Worm (Caenorhabditis elegans) whole organism, mixed stage, embryonic: ENCODE results near the gene srx-120.
"Not testable (repeated sequence)": the region's sequence is repeated elsewhere in the genome, so short reads cannot be mapped to it uniquely, and the experiment has no call there.

Experiments
- M03D4.4 ChIP-seq: sonication (generic microtip); optimal IDR thresholded peaks from 2 replicates; lab custom pipeline; 2017; ENCODE audit warnings: mild to moderate bottlenecking, missing genetic modification characterization, missing compliant biosample characterization
- bed-3 ChIP-seq: fragments of 200-800 bp; sonication (Bioruptor generic); optimal IDR thresholded peaks from 3 replicates; lab custom pipeline; 2018; ENCODE audit warnings: mild to moderate bottlenecking, missing genetic modification characterization, moderate library complexity, missing compliant biosample characterization
- ceh-39 ChIP-seq: fragments of 150-350 bp; optimal IDR thresholded peaks from 2 replicates; lab custom pipeline; 2014; ENCODE audit warnings: missing biosample characterization, missing genetic modification characterization
- ceh-43 ChIP-seq: fragments of 200-800 bp; sonication (Bioruptor generic); optimal IDR thresholded peaks from 2 replicates; lab custom pipeline; 2018; ENCODE audit warnings: mild to moderate bottlenecking, missing genetic modification characterization, moderate library complexity, missing compliant biosample characterization
- ceh-83 ChIP-seq: fragments of 200-800 bp; sonication (Bioruptor generic); optimal IDR thresholded peaks from 2 replicates; lab custom pipeline; 2018; ENCODE audit warnings: mild to moderate bottlenecking, missing genetic modification characterization, missing compliant biosample characterization
- ces-1 ChIP-seq: fragments of 150-350 bp; optimal IDR thresholded peaks from 2 replicates; lab custom pipeline; 2014; ENCODE audit warnings: missing biosample characterization, missing genetic modification reagents, missing genetic modification characterization
- cnd-1 ChIP-seq: fragments of 200-800 bp; sonication (Bioruptor generic); optimal IDR thresholded peaks from 2 replicates; lab custom pipeline; 2018; ENCODE audit warnings: mild to moderate bottlenecking, missing genetic modification characterization, missing compliant biosample characterization
- drap-1 ChIP-seq: fragments of 200-800 bp; sonication (Bioruptor generic); optimal IDR thresholded peaks from 3 replicates; lab custom pipeline; 2018; ENCODE audit warnings: mild to moderate bottlenecking, missing genetic modification characterization, missing compliant biosample characterization
- elt-1 ChIP-seq: sonication (generic microtip); optimal IDR thresholded peaks from 2 replicates; lab custom pipeline; 2017; ENCODE audit warnings: missing genetic modification characterization, mild to moderate bottlenecking, missing compliant biosample characterization, antibody characterized with exemption, moderate library complexity, borderline replicate concordance; ENCODE audit not compliant: insufficient read depth
- elt-3 ChIP-seq: fragments of 150-350 bp; optimal IDR thresholded peaks from 2 replicates; lab custom pipeline; 2014; ENCODE audit warnings: missing biosample characterization, missing genetic modification characterization
- flh-1 ChIP-seq: fragments of 200-800 bp; sonication (Bioruptor generic); optimal IDR thresholded peaks from 2 replicates; lab custom pipeline; 2018; ENCODE audit warnings: mild to moderate bottlenecking, missing genetic modification characterization, moderate library complexity, missing compliant biosample characterization
- ham-2 ChIP-seq: fragments of 200-800 bp; sonication (Bioruptor generic); optimal IDR thresholded peaks from 2 replicates; lab custom pipeline; 2018; ENCODE audit warnings: mild to moderate bottlenecking, missing genetic modification characterization, missing compliant biosample characterization
- lin-13 ChIP-seq: fragments of 150-350 bp; optimal IDR thresholded peaks from 2 replicates; lab custom pipeline; 2014; ENCODE audit warnings: missing biosample characterization, missing genetic modification characterization
- lin-32 ChIP-seq: fragments of 200-800 bp; sonication (Bioruptor generic); optimal IDR thresholded peaks from 2 replicates; lab custom pipeline; 2018; ENCODE audit warnings: mild to moderate bottlenecking, missing genetic modification characterization, missing compliant biosample characterization
- lsy-2 ChIP-seq: fragments of 150-350 bp; optimal IDR thresholded peaks from 2 replicates; lab custom pipeline; 2014; ENCODE audit warnings: missing biosample characterization, missing genetic modification characterization
- mab-5 ChIP-seq: fragments of 150-350 bp; optimal IDR thresholded peaks from 2 replicates; lab custom pipeline; 2014; ENCODE audit warnings: missing biosample characterization, missing genetic modification characterization
- mls-2 ChIP-seq: sonication (generic microtip); optimal IDR thresholded peaks from 2 replicates; lab custom pipeline; 2016; ENCODE audit warnings: mild to moderate bottlenecking, missing genetic modification characterization, moderate library complexity, missing compliant biosample characterization
- nhr-12 ChIP-seq: fragments of 150-350 bp; optimal IDR thresholded peaks from 2 replicates; lab custom pipeline; 2014; ENCODE audit warnings: missing biosample characterization, missing genetic modification characterization
- nhr-237 ChIP-seq: fragments of 150-350 bp; optimal IDR thresholded peaks from 2 replicates; lab custom pipeline; 2014; ENCODE audit warnings: missing biosample characterization, missing genetic modification characterization
- nhr-76 ChIP-seq: sonication (generic microtip); optimal IDR thresholded peaks from 2 replicates; lab custom pipeline; 2017; ENCODE audit warnings: missing biosample characterization, missing genetic modification characterization
- sem-2 ChIP-seq: fragments of 200-800 bp; sonication (Bioruptor generic); optimal IDR thresholded peaks from 2 replicates; lab custom pipeline; 2018; ENCODE audit warnings: mild to moderate bottlenecking, missing genetic modification characterization, missing compliant biosample characterization
- snpc-4 ChIP-seq: fragments of 150-350 bp; optimal IDR thresholded peaks from 2 replicates; lab custom pipeline; 2014; ENCODE audit warnings: missing biosample characterization, missing genetic modification characterization
- sptf-1 ChIP-seq: sonication (generic microtip); optimal IDR thresholded peaks from 2 replicates; lab custom pipeline; 2017; ENCODE audit warnings: mild to moderate bottlenecking, missing genetic modification characterization, moderate library complexity, missing compliant biosample characterization
- tbx-8 ChIP-seq: fragments of 200-800 bp; sonication (Bioruptor generic); optimal IDR thresholded peaks from 2 replicates; lab custom pipeline; 2018; ENCODE audit warnings: mild to moderate bottlenecking, missing genetic modification characterization, moderate library complexity, missing compliant biosample characterization
- unc-120 ChIP-seq: sonication (generic microtip); optimal IDR thresholded peaks from 2 replicates; lab custom pipeline; 2017; ENCODE audit warnings: missing genetic modification characterization, missing compliant biosample characterization; ENCODE audit not compliant: poor library complexity, severe bottlenecking
- unc-39 ChIP-seq: fragments of 150-350 bp; optimal IDR thresholded peaks from 2 replicates; lab custom pipeline; 2014; ENCODE audit warnings: missing biosample characterization, missing genetic modification characterization
- unc-62 ChIP-seq: fragments of 150-350 bp; optimal IDR thresholded peaks from 2 replicates; lab custom pipeline; 2014; ENCODE audit warnings: missing biosample characterization, missing genetic modification reagents, missing genetic modification characterization
- zip-8 ChIP-seq: fragments of 150-350 bp; optimal IDR thresholded peaks from 2 replicates; lab custom pipeline; 2014; ENCODE audit warnings: missing biosample characterization, missing genetic modification characterization
- ztf-11 ChIP-seq: fragments of 150-350 bp; optimal IDR thresholded peaks from 2 replicates; lab custom pipeline; 2014; ENCODE audit warnings: missing biosample characterization, missing genetic modification characterization

Gene srx-120

DNA sequence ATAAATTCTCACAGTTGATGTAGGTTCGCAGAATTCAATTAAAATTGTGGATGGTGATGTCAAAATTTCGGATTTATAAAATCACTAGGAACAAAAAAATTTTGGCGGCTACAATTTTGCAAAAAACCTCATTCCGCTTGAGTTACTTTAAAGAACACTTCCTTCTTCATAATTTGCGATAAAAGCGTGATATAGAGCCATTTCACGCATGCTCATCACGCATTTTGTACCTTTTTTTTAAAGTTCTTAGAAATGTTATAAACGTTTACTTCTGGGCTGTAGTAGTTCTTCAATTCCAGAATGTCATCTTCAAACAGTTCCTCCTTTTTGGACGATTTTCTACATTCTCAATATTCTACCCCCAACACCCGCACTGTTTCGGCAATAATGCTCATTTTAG lies 3.1 kb upstream of the srx-120 start, which contains the start of gene srx-119:
Gene srx-119, plus strand, starts transcription at position 301 of the 400 bp plus-strand sequence.
- no peak for TF ChIP-seq mab-5 (tag; lab: Kevin White, UChicago)
- no peak for TF ChIP-seq unc-120 (tag; lab: Kevin White, UChicago)
- no peak for TF ChIP-seq bed-3 (GFP tag; lab: Kevin White, UChicago)
- no peak for TF ChIP-seq ceh-83 (GFP tag; lab: Kevin White, UChicago)
- no peak for TF ChIP-seq mls-2 (tag; lab: Kevin White, UChicago)
- TF ChIP-seq lin-32 (GFP tag; lab: Kevin White, UChicago): no peak
- TF ChIP-seq cnd-1 (tag; lab: Kevin White, UChicago): no peak
- TF ChIP-seq elt-1 (tag; lab: Kevin White, UChicago): no peak
- TF ChIP-seq tbx-8: no peak
- TF ChIP-seq, all 35 proteins: peak for 0

DNA sequence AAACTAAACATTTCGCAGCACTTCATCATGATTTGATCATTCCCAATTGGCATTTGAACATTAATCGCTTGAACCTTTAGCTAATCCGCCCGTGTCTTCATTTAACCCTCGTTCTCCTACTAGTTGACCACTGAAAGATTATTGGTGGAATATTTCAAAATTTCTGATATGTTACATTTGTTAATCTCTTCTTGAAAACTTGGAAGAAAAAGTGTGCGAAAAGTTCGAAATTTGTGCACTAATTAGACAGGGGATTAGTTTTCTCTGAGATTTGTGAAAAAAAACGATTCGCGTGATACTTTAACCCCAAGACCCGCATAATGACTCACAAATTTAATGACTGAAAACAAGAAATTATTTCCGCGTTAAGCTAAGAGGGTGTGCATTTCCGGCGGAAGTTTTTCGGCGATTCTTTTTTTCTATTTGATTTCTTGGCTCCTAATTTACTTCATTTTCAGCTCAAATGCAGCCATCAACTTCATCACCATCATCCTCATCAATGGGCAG lies 4.3 kb downstream of the srx-120 start, which contains the start of gene nimk-1:
Gene nimk-1, plus strand, starts transcription at position 457 of the 507 bp plus-strand sequence.
- TF ChIP-seq ham-2 (GFP tag; lab: Kevin White, UChicago) (no peak), nhr-12 (tag; lab: Kevin White, UChicago) (no peak), sptf-1 (tag; lab: Kevin White, UChicago) (no peak), nhr-237 (tag; lab: Kevin White, UChicago) (no peak), unc-62 (GFP tag; lab: Kevin White, UChicago) (no peak), flh-1 (GFP tag; lab: Kevin White, UChicago) (no peak), M03D4.4 (tag; lab: Kevin White, UChicago) (no peak), elt-3 (no peak), tbx-8 (no peak), ceh-83 (GFP tag; lab: Kevin White, UChicago) (no peak), nhr-76 (tag; lab: Kevin White, UChicago) (no peak)

DNA sequence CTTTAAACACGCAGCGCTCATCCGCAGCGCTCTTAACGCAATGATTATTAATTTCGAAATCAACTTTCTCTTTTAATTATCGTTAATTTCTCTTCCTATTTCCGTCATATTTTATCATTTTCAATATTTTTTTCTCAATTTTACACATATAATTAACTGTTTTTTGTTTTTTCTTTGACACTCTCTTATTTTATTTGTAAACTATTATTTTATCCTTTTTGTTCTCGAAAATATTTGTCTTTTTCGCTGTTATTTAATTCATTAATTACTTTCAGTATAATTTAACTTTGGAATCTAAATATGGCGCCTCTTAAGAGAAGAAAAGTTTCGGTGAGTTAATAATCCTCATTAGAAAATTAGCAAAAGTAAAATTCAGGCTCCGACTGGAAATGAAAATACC lies 5.1 kb downstream of the srx-120 start, which contains the start of gene F49C5.3:
Gene F49C5.3, plus strand, starts transcription at position 301 of the 400 bp plus-strand sequence.
- not testable (repeated sequence) for TF ChIP-seq cnd-1 (tag; lab: Kevin White, UChicago); unc-120 (tag; lab: Kevin White, UChicago); unc-62 (GFP tag; lab: Kevin White, UChicago)

DNA sequence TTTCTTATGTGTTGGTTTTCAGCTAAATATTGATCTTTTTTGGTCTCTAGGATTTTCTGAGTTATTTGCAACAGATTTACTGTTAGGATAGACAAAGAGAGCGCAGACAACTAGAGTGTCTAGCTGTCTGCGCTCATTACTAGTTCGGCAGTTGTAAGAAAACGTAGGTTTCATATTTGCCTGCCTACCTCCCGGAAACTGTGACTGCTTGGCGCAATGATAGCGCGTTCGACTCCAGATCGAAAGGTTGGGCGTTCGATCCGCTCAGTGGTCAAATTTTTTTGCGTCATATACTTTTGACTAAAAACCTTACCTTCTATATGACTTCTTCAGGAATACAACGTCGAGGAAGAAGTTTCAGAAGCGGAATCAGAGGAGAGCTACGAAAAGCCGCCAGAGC lies 8.3 kb downstream of the srx-120 start:
- TF ChIP-seq cnd-1 (tag; lab: Kevin White, UChicago): no peak

DNA sequence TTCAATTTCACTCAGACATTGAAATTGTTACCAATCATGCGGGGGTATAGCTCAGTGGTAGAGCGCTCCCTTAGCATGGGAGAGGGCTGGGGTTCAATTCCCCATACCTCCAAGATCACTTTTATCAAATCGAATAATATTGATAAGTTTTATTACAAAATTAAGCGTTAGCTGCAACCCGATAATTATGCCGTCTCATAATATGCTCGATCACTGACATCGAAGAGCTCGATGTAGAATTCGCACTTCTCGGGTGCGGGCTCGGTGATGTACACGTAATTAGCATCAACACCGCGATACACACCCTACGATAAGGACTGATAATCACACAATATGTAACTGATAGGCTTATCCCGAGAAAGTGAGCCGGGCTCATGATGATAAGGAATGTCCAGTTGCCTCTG lies 11.5 kb downstream of the srx-120 start:
- TF ChIP-seq ceh-39 (tag; lab: Kevin White, UChicago): no peak
- no peak for TF ChIP-seq tbx-8
- no peak for TF ChIP-seq ces-1 (GFP tag; lab: Kevin White, UChicago)
- no peak for TF ChIP-seq unc-62 (GFP tag; lab: Kevin White, UChicago)
- no peak for TF ChIP-seq nhr-237 (tag; lab: Kevin White, UChicago)

DNA sequence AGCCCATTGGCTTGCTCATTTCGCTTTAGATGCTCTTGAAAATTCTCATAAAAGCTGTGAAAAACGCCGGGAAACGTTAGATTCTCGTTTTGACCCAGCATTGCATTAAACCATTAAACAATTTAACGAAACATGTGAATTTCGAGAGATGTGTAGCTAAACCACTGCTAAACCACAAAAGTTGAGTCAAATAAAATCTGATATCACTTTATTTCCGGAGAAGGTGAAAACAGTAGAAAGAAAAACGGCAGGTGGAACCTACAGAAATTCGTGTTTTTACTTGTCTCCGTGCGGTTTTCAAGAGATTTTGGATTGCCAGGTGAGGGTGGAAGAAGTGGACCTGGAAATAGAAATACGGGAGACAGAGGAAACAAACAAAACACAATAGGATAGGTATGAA lies 13.5 kb downstream of the srx-120 start, which contains the start of gene F49C5.9:
Gene F49C5.9, minus strand, starts transcription at position 101 of the 400 bp plus-strand sequence.
- TF ChIP-seq lsy-2 (no peak), bed-3 (GFP tag; lab: Kevin White, UChicago) (no peak), lin-13 (tag; lab: Kevin White, UChicago) (no peak), snpc-4 (tag; lab: Kevin White, UChicago) (no peak), mls-2 (tag; lab: Kevin White, UChicago) (no peak), ceh-39 (tag; lab: Kevin White, UChicago) (no peak), drap-1 (GFP tag; lab: Kevin White, UChicago) (no peak), zip-8 (tag; lab: Kevin White, UChicago) (no peak), ztf-11 (tag; lab: Kevin White, UChicago) (no peak), unc-39 (no peak), sem-2 (GFP tag; lab: Kevin White, UChicago) (no peak), ham-2 (GFP tag; lab: Kevin White, UChicago) (no peak), ceh-43 (no peak)
